Fruit fly (Drosophila melanogaster) whole organism, embryonic: Measurements from ENCODE around the gene Ids.
A peak's percentile ranks its signal among the peaks of the same experiment; 100 is the strongest.

ENCODE experiments used
- Adf1 ChIP-seq: fragments of 200-800 bp; sonication (Bioruptor generic); IDR thresholded peaks from 2 replicates; pipeline ENCODE4 v1.3.6; 2022; ENCODE audit warnings: missing biosample characterization, missing genetic modification characterization
- BEAF-32 ChIP-seq: fragments of 200-800 bp; sonication (Bioruptor generic); optimal IDR thresholded peaks from 3 replicates; lab custom pipeline; 2017; ENCODE audit warnings: missing biosample characterization, missing genetic modification characterization, mild to moderate bottlenecking, moderate library complexity, missing genetic modification reagents
- CG10147 ChIP-seq: fragments of 200-800 bp; sonication (Bioruptor generic); optimal IDR thresholded peaks from 2 replicates; lab custom pipeline; 2019; ENCODE audit warnings: missing biosample characterization, mild to moderate bottlenecking, missing genetic modification characterization, moderate library complexity
- CG10565 ChIP-seq: fragments of 200-800 bp; sonication (Bioruptor generic); optimal IDR thresholded peaks from 3 replicates; lab custom pipeline; 2016; ENCODE audit warnings: missing biosample characterization, mild to moderate bottlenecking, missing genetic modification characterization
- CG15601 ChIP-seq: fragments of 200-800 bp; sonication (Bioruptor generic); optimal IDR thresholded peaks from 3 replicates; lab custom pipeline; 2019; ENCODE audit warnings: missing biosample characterization, mild to moderate bottlenecking, missing genetic modification characterization, moderate library complexity
- CG17328 ChIP-seq: fragments of 200-800 bp; sonication (Bioruptor generic); IDR thresholded peaks from 2 replicates; pipeline ENCODE4 v1.3.6; 2022; ENCODE audit warnings: missing biosample characterization, missing genetic modification characterization
- CG17385 ChIP-seq: fragments of 200-800 bp; sonication (Bioruptor generic); optimal IDR thresholded peaks from 3 replicates; lab custom pipeline; 2018; ENCODE audit warnings: missing biosample characterization, mild to moderate bottlenecking, missing genetic modification characterization
- CG17568 ChIP-seq: fragments of 200-800 bp; sonication (Bioruptor generic); optimal IDR thresholded peaks from 2 replicates; lab custom pipeline; 2018; ENCODE audit warnings: missing biosample characterization, mild to moderate bottlenecking, missing genetic modification characterization, moderate library complexity
- CG17829 ChIP-seq: fragments of 200-800 bp; optimal IDR thresholded peaks from 2 replicates; lab custom pipeline; 2019; ENCODE audit warnings: missing biosample characterization, mild to moderate bottlenecking, missing genetic modification characterization, moderate library complexity
- CG2202 ChIP-seq: fragments of 200-800 bp; sonication (Bioruptor generic); optimal IDR thresholded peaks from 2 replicates; lab custom pipeline; 2018; ENCODE audit warnings: missing biosample characterization, mild to moderate bottlenecking, missing genetic modification characterization
- CG30431 ChIP-seq: fragments of 200-800 bp; sonication (Bioruptor generic); optimal IDR thresholded peaks from 2 replicates; lab custom pipeline; 2017; ENCODE audit warnings: missing biosample characterization, missing genetic modification characterization
- CG34422 ChIP-seq: fragments of 200-800 bp; sonication (Bioruptor generic); IDR thresholded peaks from 3 replicates; pipeline ENCODE4 v1.3.6; 2022; ENCODE audit warnings: missing biosample characterization, missing genetic modification characterization
- CG4282 ChIP-seq: fragments of 200-800 bp; sonication (Bioruptor generic); optimal IDR thresholded peaks from 2 replicates; lab custom pipeline; 2016; ENCODE audit warnings: missing biosample characterization, missing genetic modification characterization
- CG4730 ChIP-seq: fragments of 200-800 bp; sonication (Bioruptor generic); IDR thresholded peaks from 2 replicates; pipeline ENCODE4 v1.3.6; 2022; ENCODE audit warnings: missing biosample characterization, missing genetic modification characterization
- CG5953 ChIP-seq: fragments of 200-800 bp; sonication (Bioruptor generic); IDR thresholded peaks from 2 replicates; pipeline ENCODE4 v1.3.6; 2022; ENCODE audit warnings: missing biosample characterization, missing genetic modification characterization
- CG7372 ChIP-seq: fragments of 200-800 bp; sonication (Bioruptor generic); IDR thresholded peaks from 2 replicates; pipeline ENCODE4 v1.3.6; 2022; ENCODE audit warnings: missing biosample characterization, missing genetic modification characterization
- CG8359 ChIP-seq: fragments of 200-800 bp; sonication (Bioruptor generic); optimal IDR thresholded peaks from 2 replicates; lab custom pipeline; 2017; ENCODE audit warnings: missing biosample characterization, mild to moderate bottlenecking, missing genetic modification characterization, borderline replicate concordance
- CG9215 ChIP-seq: fragments of 200-800 bp; sonication (Bioruptor generic); IDR thresholded peaks from 2 replicates; pipeline ENCODE4 v1.3.6; 2022; ENCODE audit warnings: missing biosample characterization, missing genetic modification characterization
- CG9727 ChIP-seq: fragments of 200-800 bp; sonication (Bioruptor generic); optimal IDR thresholded peaks from 3 replicates; lab custom pipeline; 2017; ENCODE audit warnings: missing biosample characterization, mild to moderate bottlenecking, missing genetic modification characterization
- CG9817 ChIP-seq: fragments of 200-800 bp; sonication (Bioruptor generic); optimal IDR thresholded peaks from 2 replicates; lab custom pipeline; 2018; ENCODE audit warnings: missing biosample characterization, mild to moderate bottlenecking, missing genetic modification characterization, moderate library complexity
- CrebB ChIP-seq: fragments of 200-800 bp; sonication (Bioruptor generic); optimal IDR thresholded peaks from 3 replicates; lab custom pipeline; 2018; ENCODE audit warnings: missing biosample characterization, mild to moderate bottlenecking, missing genetic modification characterization
- Dp ChIP-seq: fragments of 200-800 bp; sonication (Bioruptor generic); optimal IDR thresholded peaks from 2 replicates; lab custom pipeline; 2018; ENCODE audit warnings: missing biosample characterization, mild to moderate bottlenecking, missing genetic modification characterization, moderate library complexity
- E2f1 ChIP-seq: fragments of 200-800 bp; sonication (Bioruptor generic); IDR thresholded peaks from 2 replicates; pipeline ENCODE4 v1.3.6; 2022; ENCODE audit warnings: missing biosample characterization, missing genetic modification characterization
- Fer1 ChIP-seq: fragments of 200-800 bp; sonication (Bioruptor generic); optimal IDR thresholded peaks from 2 replicates; lab custom pipeline; 2017; ENCODE audit warnings: missing biosample characterization, mild to moderate bottlenecking, missing genetic modification characterization
- Fer2 ChIP-seq: fragments of 200-800 bp; sonication (Bioruptor generic); optimal IDR thresholded peaks from 2 replicates; lab custom pipeline; 2018; ENCODE audit warnings: missing biosample characterization, mild to moderate bottlenecking, missing genetic modification characterization, moderate library complexity
- HLH3B ChIP-seq: fragments of 200-800 bp; sonication (Bioruptor generic); IDR thresholded peaks from 2 replicates; pipeline ENCODE4 v1.3.6; 2022; ENCODE audit warnings: missing biosample characterization, missing genetic modification characterization
- HLHmδ ChIP-seq: fragments of 200-800 bp; sonication (Bioruptor generic); optimal IDR thresholded peaks from 2 replicates; lab custom pipeline; 2018; ENCODE audit warnings: missing biosample characterization, mild to moderate bottlenecking, missing genetic modification characterization, moderate library complexity
- HmgZ ChIP-seq: fragments of 200-800 bp; sonication (Bioruptor generic); optimal IDR thresholded peaks from 2 replicates; lab custom pipeline; 2018; ENCODE audit warnings: missing biosample characterization, mild to moderate bottlenecking, missing genetic modification characterization
- NC2α ChIP-seq: fragments of 200-800 bp; sonication (Bioruptor generic); optimal IDR thresholded peaks from 2 replicates; lab custom pipeline; 2016; ENCODE audit warnings: missing biosample characterization, missing genetic modification characterization
- Oaz ChIP-seq: fragments of 200-800 bp; sonication (Bioruptor generic); IDR thresholded peaks from 2 replicates; pipeline ENCODE4 v1.3.6; 2022; ENCODE audit warnings: missing biosample characterization, missing genetic modification characterization
- PHDP ChIP-seq: fragments of 200-800 bp; sonication (Bioruptor generic); optimal IDR thresholded peaks from 3 replicates; lab custom pipeline; 2018; ENCODE audit warnings: missing biosample characterization, mild to moderate bottlenecking, missing genetic modification characterization, moderate library complexity
- Spps ChIP-seq: fragments of 200-800 bp; sonication (Bioruptor generic); optimal IDR thresholded peaks from 2 replicates; lab custom pipeline; 2018; ENCODE audit warnings: missing biosample characterization, mild to moderate bottlenecking, missing genetic modification characterization
- YL-1 ChIP-seq: fragments of 200-800 bp; sonication (Bioruptor generic); optimal IDR thresholded peaks from 3 replicates; lab custom pipeline; 2017; ENCODE audit warnings: missing biosample characterization, mild to moderate bottlenecking, missing genetic modification characterization
- al ChIP-seq: fragments of 200-800 bp; sonication (Bioruptor generic); IDR thresholded peaks from 2 replicates; pipeline ENCODE4 v1.3.6; 2022; ENCODE audit warnings: missing biosample characterization, missing genetic modification characterization
- ase ChIP-seq: fragments of 200-800 bp; sonication (Bioruptor generic); IDR thresholded peaks from 3 replicates; pipeline ENCODE4 v1.3.6; 2022; ENCODE audit warnings: missing biosample characterization, missing genetic modification characterization
- caup ChIP-seq: fragments of 200-800 bp; sonication (Bioruptor generic); optimal IDR thresholded peaks from 3 replicates; lab custom pipeline; 2017; ENCODE audit warnings: missing biosample characterization, mild to moderate bottlenecking, missing genetic modification characterization, moderate library complexity; ENCODE audit not compliant: severe bottlenecking
- croc ChIP-seq: fragments of 200-800 bp; sonication (Bioruptor generic); conservative IDR thresholded peaks from 3 replicates; pipeline ENCODE4 v1.3.6; 2022; ENCODE audit warnings: missing biosample characterization, missing genetic modification characterization
- crol ChIP-seq: fragments of 200-800 bp; sonication (Bioruptor generic); IDR thresholded peaks from 2 replicates; pipeline ENCODE4 v1.3.6; 2022; ENCODE audit warnings: missing biosample characterization, missing genetic modification characterization
- dan ChIP-seq: fragments of 200-800 bp; sonication (Bioruptor generic); IDR thresholded peaks from 2 replicates; pipeline ENCODE4 v1.3.6; 2022; ENCODE audit warnings: missing biosample characterization, missing genetic modification characterization
- fd3F ChIP-seq: fragments of 200-800 bp; sonication (Bioruptor generic); optimal IDR thresholded peaks from 2 replicates; lab custom pipeline; 2018; ENCODE audit warnings: missing biosample characterization, mild to moderate bottlenecking, missing genetic modification characterization, moderate library complexity
- gcm2 ChIP-seq: fragments of 200-800 bp; sonication (Bioruptor generic); optimal IDR thresholded peaks from 2 replicates; lab custom pipeline; 2016; ENCODE audit warnings: missing biosample characterization, missing genetic modification characterization
- gro ChIP-seq: fragments of 200-800 bp; sonication (Bioruptor generic); optimal IDR thresholded peaks from 2 replicates; lab custom pipeline; 2016; ENCODE audit warnings: missing biosample characterization, missing genetic modification characterization
- hth ChIP-seq: fragments of >200 bp; optimal IDR thresholded peaks from 2 replicates; lab custom pipeline; 2017; ENCODE audit warnings: inconsistent platforms
- ken ChIP-seq: fragments of 200-800 bp; sonication (Bioruptor generic); IDR thresholded peaks from 3 replicates; pipeline ENCODE4 v1.3.6; 2022; ENCODE audit warnings: missing biosample characterization, missing genetic modification characterization
- knrl ChIP-seq: fragments of 200-800 bp; sonication (Bioruptor generic); IDR thresholded peaks from 3 replicates; pipeline ENCODE4 v1.3.6; 2022; ENCODE audit warnings: missing biosample characterization, missing genetic modification characterization; ENCODE audit not compliant: partially characterized antibody
- nerfin-1 ChIP-seq: fragments of 200-800 bp; sonication (Bioruptor generic); optimal IDR thresholded peaks from 3 replicates; lab custom pipeline; 2019; ENCODE audit warnings: missing biosample characterization, mild to moderate bottlenecking, missing genetic modification characterization, moderate library complexity
- peb ChIP-seq: fragments of 200-800 bp; sonication (Bioruptor generic); IDR thresholded peaks from 2 replicates; pipeline ENCODE4 v1.3.6; 2022; ENCODE audit warnings: missing biosample characterization, missing genetic modification characterization
- seq ChIP-seq: fragments of 200-800 bp; sonication (Bioruptor generic); IDR thresholded peaks from 2 replicates; pipeline ENCODE4 v1.3.6; 2022; ENCODE audit warnings: missing biosample characterization, missing genetic modification characterization
- sob ChIP-seq: fragments of 200-800 bp; sonication (Bioruptor generic); IDR thresholded peaks from 2 replicates; pipeline ENCODE4 v1.3.6; 2022; ENCODE audit warnings: missing biosample characterization, missing genetic modification characterization
- vvl ChIP-seq: fragments of 200-800 bp; sonication (Bioruptor generic); IDR thresholded peaks from 2 replicates; pipeline ENCODE4 v1.3.6; 2022; ENCODE audit warnings: missing biosample characterization, missing genetic modification characterization
- yki ChIP-seq: fragments of >200 bp; optimal IDR thresholded peaks from 3 replicates; lab custom pipeline; 2018

The Ids gene

DNA sequence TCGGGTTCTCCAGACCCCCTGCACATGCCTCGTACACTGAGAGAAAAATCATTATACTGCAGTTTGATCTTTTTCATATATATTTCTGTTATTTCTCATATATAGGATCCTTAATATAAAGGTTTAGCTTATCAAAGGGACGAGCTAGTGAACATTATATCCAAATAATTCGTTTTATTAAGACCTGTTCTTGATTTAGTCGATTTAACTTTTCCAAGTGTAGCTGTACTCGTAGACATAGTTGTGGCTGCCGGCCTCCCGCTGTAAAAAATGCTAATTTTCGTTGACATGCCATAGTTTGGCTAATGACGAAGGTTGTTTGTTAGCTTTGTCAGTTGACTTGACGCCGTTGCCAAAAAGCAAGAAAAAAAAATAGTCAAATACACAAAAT lies 4.4 kb downstream of the Ids start (continued):
- TF ChIP-seq HLH3B (GFP tag; lab: Robert Waterston, UW), result peak; percentile 82
- TF ChIP-seq E2f1 (GFP tag; lab: Robert Waterston, UW), result peak; percentile 78
- TF ChIP-seq crol (GFP tag; lab: Robert Waterston, UW), result no peak
- TF ChIP-seq al (GFP tag; lab: Robert Waterston, UW), result peak; percentile 81
- TF ChIP-seq CG2202, result peak; percentile 76
- TF ChIP-seq Adf1, result peak; percentile 38
- peak; percentile 36 for TF ChIP-seq Fer2
- TF ChIP-seq CG34422 (GFP tag; lab: Robert Waterston, UW), result peak; percentile 86
- TF ChIP-seq CG10565 (GFP tag; lab: Kevin White, UChicago), result no peak
- peak; percentile 33 for TF ChIP-seq YL-1 (GFP tag; lab: Kevin White, UChicago)
- peak; percentile 79 for TF ChIP-seq Spps
- peak; percentile 71 for TF ChIP-seq CG17568 (GFP tag; lab: Kevin White, UChicago)
- TF ChIP-seq CG4730 (GFP tag; lab: Robert Waterston, UW), result peak; percentile 58; the same call in 1 of the 2 replicates
- peak; percentile 88 for TF ChIP-seq CG10147 (GFP tag; lab: Kevin White, UChicago)
- peak; percentile 73; the same call in 2 of the 3 replicates for TF ChIP-seq croc (GFP tag; lab: Robert Waterston, UW)
- TF ChIP-seq CG9727 (GFP tag; lab: Kevin White, UChicago), result peak; percentile 85
- no peak for TF ChIP-seq BEAF-32 (GFP tag; lab: Kevin White, UChicago)
- TF ChIP-seq seq (GFP tag; lab: Robert Waterston, UW), result peak; percentile 76
- peak; percentile 38; the same call in 1 of the 2 replicates for TF ChIP-seq CG5953
- TF ChIP-seq CG7372, result peak; percentile 74
- peak; percentile 68 for TF ChIP-seq peb
- TF ChIP-seq dan, result 0 out of 2 replicates have a peak, but pooled peaks have one; percentile 37
- TF ChIP-seq caup, result peak; percentile 79
- no peak for TF ChIP-seq hth (lab: Kevin White, UChicago)
- TF ChIP-seq Dp (GFP tag; lab: Kevin White, UChicago), result no peak
- TF ChIP-seq CG9215, result peak; percentile 59
- peak; percentile 61; the same call in 1 of the 3 replicates for TF ChIP-seq ase (GFP tag; lab: Robert Waterston, UW)
- TF ChIP-seq knrl (GFP tag; lab: Robert Waterston, UW), result no peak
- peak; percentile 79 for TF ChIP-seq CG15601 (tag; lab: Kevin White, UChicago)
- TF ChIP-seq HmgZ (tag; lab: Kevin White, UChicago), result peak; percentile 89
- peak; percentile 76 for TF ChIP-seq CG8359 (GFP tag; lab: Kevin White, UChicago)
- TF ChIP-seq CG4282 (GFP tag; lab: Kevin White, UChicago), result no peak
- peak; percentile 77 for TF ChIP-seq Oaz
- peak; percentile 85 for TF ChIP-seq gro (GFP tag; lab: Kevin White, UChicago)
- TF ChIP-seq CG9817 (tag; lab: Kevin White, UChicago), result peak; percentile 73
- TF ChIP-seq Fer1 (GFP tag; lab: Kevin White, UChicago), result peak; percentile 84
- TF ChIP-seq fd3F (GFP tag; lab: Kevin White, UChicago), result peak; percentile 84
- TF ChIP-seq CG17829 (tag; lab: Kevin White, UChicago), result peak; percentile 89
- peak; percentile 56 for TF ChIP-seq gcm2 (GFP tag; lab: Kevin White, UChicago)
- TF ChIP-seq CG17328 (GFP tag; lab: Robert Waterston, UW), result peak; percentile 87
- TF ChIP-seq PHDP (tag; lab: Kevin White, UChicago), result peak; percentile 89
- TF ChIP-seq CG30431 (GFP tag; lab: Kevin White, UChicago), result peak; percentile 61
- peak; percentile 60 for TF ChIP-seq NC2α (GFP tag; lab: Kevin White, UChicago)
- peak; percentile 74 for TF ChIP-seq nerfin-1
- TF ChIP-seq vvl (GFP tag; lab: Robert Waterston, UW), result peak; percentile 95
- no peak for TF ChIP-seq HLHmδ (GFP tag; lab: Kevin White, UChicago)
- peak; percentile 88 for TF ChIP-seq sob (GFP tag; lab: Robert Waterston, UW)
- TF ChIP-seq CrebB (tag; lab: Kevin White, UChicago), result peak; percentile 88
- TF ChIP-seq CG17385, result peak; percentile 82
- peak; percentile 83 for TF ChIP-seq ken
- no peak for TF ChIP-seq yki (lab: Kevin White, UChicago)
